Worm (Caenorhabditis elegans) whole organism, L4 larva: ENCODE results near the gene T11F8.5.
A peak's percentile ranks its signal among the peaks of the same experiment; 100 is the strongest.

ENCODE experiments used
- F44E2.7 ChIP-seq: fragments of 200-800 bp; sonication (Bioruptor generic); IDR thresholded peaks from 2 replicates; pipeline ENCODE4 v2.1.2; 2022; ENCODE audit warnings: missing genetic modification characterization, missing compliant biosample characterization
- F49E8.2 ChIP-seq: sonication (generic microtip); optimal IDR thresholded peaks from 2 replicates; lab custom pipeline; 2016; ENCODE audit warnings: missing compliant biosample characterization, mild to moderate bottlenecking, missing genetic modification characterization, borderline replicate concordance
- Y48G9A.11 ChIP-seq: fragments of 200-800 bp; sonication (Bioruptor generic); IDR thresholded peaks from 2 replicates; pipeline ENCODE4 v1.3.6; 2022; ENCODE audit warnings: missing genetic modification reagents, missing genetic modification characterization, missing compliant biosample characterization
- Y5F2A.4 ChIP-seq: fragments of 200-800 bp; sonication (Bioruptor generic); optimal IDR thresholded peaks from 2 replicates; lab custom pipeline; 2018; ENCODE audit warnings: mild to moderate bottlenecking, missing genetic modification characterization, missing compliant biosample characterization
- ZK337.2 ChIP-seq: fragments of 200-800 bp; sonication (Bioruptor generic); IDR thresholded peaks from 2 replicates; pipeline ENCODE4 v1.3.6; 2022; ENCODE audit warnings: missing genetic modification reagents, missing genetic modification characterization, missing compliant biosample characterization
- ZK546.5 ChIP-seq, 2 experiments: sonication (generic microtip); optimal IDR thresholded peaks; 2 replicates each; lab custom pipeline; 2017; ENCODE audit warnings: missing biosample characterization in 2 of 2, missing genetic modification characterization in 2 of 2
- aha-1 ChIP-seq: fragments of 150-350 bp; peaks from one replicate; lab custom pipeline; 2014; ENCODE audit warnings: missing biosample characterization, missing genetic modification characterization
- aly-2 ChIP-seq: sonication (generic microtip); optimal IDR thresholded peaks from 2 replicates; lab custom pipeline; 2018; ENCODE audit warnings: missing biosample characterization, missing genetic modification characterization
- attf-4 ChIP-seq: sonication (generic microtip); optimal IDR thresholded peaks from 3 replicates; lab custom pipeline; 2017; ENCODE audit warnings: missing biosample characterization, missing genetic modification characterization
- ceh-20 ChIP-seq: fragments of 200-800 bp; sonication (Bioruptor generic); IDR thresholded peaks from 2 replicates; pipeline ENCODE4 v1.3.6; 2022; ENCODE audit warnings: missing genetic modification reagents, missing genetic modification characterization, missing compliant biosample characterization
- ceh-28 ChIP-seq: fragments of 150-350 bp; optimal IDR thresholded peaks from 2 replicates; lab custom pipeline; 2014; ENCODE audit warnings: missing biosample characterization, missing genetic modification reagents, missing genetic modification characterization
- ctbp-1 ChIP-seq: fragments of 200-800 bp; sonication (Bioruptor generic); IDR thresholded peaks from 2 replicates; pipeline ENCODE4 v1.3.6; 2022; ENCODE audit warnings: missing genetic modification reagents, missing genetic modification characterization, missing compliant biosample characterization
- duxl-1 ChIP-seq: sonication (generic microtip); optimal IDR thresholded peaks from 2 replicates; lab custom pipeline; 2016; ENCODE audit warnings: mild to moderate bottlenecking, missing genetic modification characterization, moderate library complexity, missing compliant biosample characterization; ENCODE audit not compliant: poor library complexity
- dve-1 ChIP-seq: sonication (generic microtip); optimal IDR thresholded peaks from 2 replicates; lab custom pipeline; 2017; ENCODE audit warnings: antibody characterized with exemption, mild to moderate bottlenecking, missing genetic modification characterization, missing compliant biosample characterization; ENCODE audit not compliant: insufficient read depth
- egl-43 ChIP-seq: fragments of 200-800 bp; sonication (Bioruptor generic); IDR thresholded peaks from 2 replicates; pipeline ENCODE4 v1.3.6; 2022; ENCODE audit warnings: missing genetic modification reagents, missing genetic modification characterization, missing compliant biosample characterization
- fkh-10 ChIP-seq: fragments of 150-350 bp; optimal IDR thresholded peaks from 2 replicates; lab custom pipeline; 2014; ENCODE audit warnings: missing biosample characterization, missing genetic modification reagents, missing genetic modification characterization
- gei-8 ChIP-seq: fragments of 200-800 bp; sonication (Bioruptor generic); optimal IDR thresholded peaks from 2 replicates; lab custom pipeline; 2018; ENCODE audit warnings: mild to moderate bottlenecking, missing genetic modification characterization, missing compliant biosample characterization
- hif-1 ChIP-seq, 2 experiments: sonication (generic microtip); optimal IDR thresholded peaks; 2 replicates each; lab custom pipeline; 2016 to 2017; ENCODE audit warnings: missing compliant biosample characterization in 2 of 2, missing genetic modification characterization in 2 of 2, missing genetic modification reagents in 2 of 2, missing genotype in 2 of 2, mild to moderate bottlenecking in 1 of 2
- hlh-11 ChIP-seq: fragments of 200-800 bp; sonication (Bioruptor generic); optimal IDR thresholded peaks from 2 replicates; lab custom pipeline; 2018; ENCODE audit warnings: mild to moderate bottlenecking, missing genetic modification characterization, missing compliant biosample characterization
- hlh-30 ChIP-seq: sonication (generic microtip); optimal IDR thresholded peaks from 2 replicates; lab custom pipeline; 2017; ENCODE audit warnings: antibody characterized with exemption, mild to moderate bottlenecking, missing genetic modification characterization, missing compliant biosample characterization; ENCODE audit not compliant: insufficient read depth
- hmg-1.1 ChIP-seq: fragments of 200-800 bp; sonication (Bioruptor generic); IDR thresholded peaks from 2 replicates; pipeline ENCODE4 v1.3.6; 2022; ENCODE audit warnings: missing genetic modification reagents, missing genetic modification characterization, missing compliant biosample characterization
- lin-1 ChIP-seq: fragments of 200-800 bp; sonication (Bioruptor generic); IDR thresholded peaks from 2 replicates; pipeline ENCODE4 v1.3.6; 2022; ENCODE audit warnings: missing genetic modification reagents, missing genetic modification characterization, missing compliant biosample characterization
- lin-39 ChIP-seq: fragments of 150-350 bp; optimal IDR thresholded peaks from 2 replicates; lab custom pipeline; 2014; ENCODE audit warnings: missing biosample characterization, missing genetic modification reagents, missing genetic modification characterization
- lir-3 ChIP-seq: sonication (generic microtip); optimal IDR thresholded peaks from 2 replicates; lab custom pipeline; 2016; ENCODE audit warnings: mild to moderate bottlenecking, missing genetic modification characterization, missing compliant biosample characterization
- lsy-2 ChIP-seq, 2 experiments: fragments of 150-350 bp in 1 of 2; sonication (generic microtip) in 1 of 2; optimal IDR thresholded peaks; 2 replicates each; lab custom pipeline; 2014 to 2017; ENCODE audit warnings: missing biosample characterization in 2 of 2, missing genetic modification characterization in 2 of 2
- mxl-2 ChIP-seq: fragments of 200-800 bp; sonication (Bioruptor generic); conservative IDR thresholded peaks from 2 replicates; pipeline ENCODE4 v1.3.6; 2022; ENCODE audit warnings: missing genetic modification reagents, missing genetic modification characterization, missing compliant biosample characterization
- mxl-3 ChIP-seq: fragments of 200-800 bp; sonication (Bioruptor generic); optimal IDR thresholded peaks from 2 replicates; lab custom pipeline; 2018; ENCODE audit warnings: mild to moderate bottlenecking, missing genetic modification characterization, missing compliant biosample characterization
- php-3 ChIP-seq: fragments of 200-800 bp; sonication (Bioruptor generic); IDR thresholded peaks from 2 replicates; pipeline ENCODE4 v1.3.6; 2022; ENCODE audit warnings: missing genetic modification reagents, missing genetic modification characterization, missing compliant biosample characterization
- pqm-1 ChIP-seq: sonication (generic microtip); optimal IDR thresholded peaks from 2 replicates; lab custom pipeline; 2017; ENCODE audit warnings: missing biosample characterization, missing genetic modification characterization
- saeg-2 ChIP-seq: fragments of 200-800 bp; sonication (Bioruptor generic); IDR thresholded peaks from 2 replicates; pipeline ENCODE4 v1.3.6; 2022; ENCODE audit warnings: missing genetic modification reagents, missing genetic modification characterization, missing compliant biosample characterization
- set-16 ChIP-seq: fragments of 200-800 bp; sonication (Bioruptor generic); IDR thresholded peaks from 2 replicates; pipeline ENCODE4 v1.3.6; 2022; ENCODE audit warnings: missing genetic modification reagents, missing genetic modification characterization, missing compliant biosample characterization
- snpc-1.2 ChIP-seq: fragments of 200-800 bp; sonication (Bioruptor generic); IDR thresholded peaks from 2 replicates; pipeline ENCODE4 v1.3.6; 2022; ENCODE audit warnings: missing genetic modification reagents, missing genetic modification characterization, missing compliant biosample characterization
- unc-130 ChIP-seq: sonication (generic microtip); optimal IDR thresholded peaks from 2 replicates; lab custom pipeline; 2016; ENCODE audit warnings: missing genetic modification reagents, missing genetic modification characterization, missing compliant biosample characterization
- unc-39 ChIP-seq: sonication (generic microtip); optimal IDR thresholded peaks from 2 replicates; lab custom pipeline; 2017; ENCODE audit warnings: missing biosample characterization, missing genetic modification characterization
- vab-7 ChIP-seq: fragments of 200-800 bp; sonication (Bioruptor generic); IDR thresholded peaks from 2 replicates; pipeline ENCODE4 v1.3.6; 2022; ENCODE audit warnings: missing genetic modification reagents, missing genetic modification characterization, missing compliant biosample characterization
- zag-1 ChIP-seq: fragments of 150-350 bp; optimal IDR thresholded peaks from 2 replicates; lab custom pipeline; 2014; ENCODE audit warnings: missing biosample characterization, missing genetic modification characterization
- zip-11 ChIP-seq: fragments of 200-800 bp; sonication (Bioruptor generic); IDR thresholded peaks from 2 replicates; pipeline ENCODE4 v1.3.6; 2022; ENCODE audit warnings: missing genetic modification characterization, missing compliant biosample characterization

Gene T11F8.5

DNA sequence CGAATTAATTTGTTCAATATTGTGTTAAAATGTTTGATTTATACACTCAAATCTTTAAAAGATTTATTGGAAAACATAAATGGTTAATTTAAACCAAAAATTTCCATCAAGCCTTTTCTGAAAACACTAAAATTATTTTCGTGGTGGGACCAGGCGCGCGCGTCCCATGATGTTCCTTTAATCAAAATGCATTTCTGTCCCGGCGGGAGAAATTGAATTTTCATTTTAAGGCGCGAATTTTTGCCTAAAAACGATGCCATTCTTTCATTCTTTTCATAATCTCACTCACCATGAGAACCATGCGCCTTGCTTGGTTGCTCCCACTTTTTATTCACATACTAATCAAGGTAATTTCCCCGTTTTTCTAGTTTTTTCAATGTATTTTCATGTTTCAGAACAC lies 13.1 kb upstream of the T11F8.5 start, which contains the start of gene rme-2:
rme-2 (plus strand) TSS at position 288 of the 400 bp plus-strand sequence.
- TF ChIP-seq snpc-1.2 (GFP tag; lab: Robert Waterston, UW), result peak; percentile 95
- peak; percentile 74 for TF ChIP-seq F49E8.2
- no peak for TF ChIP-seq pqm-1 (tag; lab: Kevin White, UChicago)
- peak; percentile 82 for TF ChIP-seq unc-130 (GFP tag; lab: Kevin White, UChicago)
- TF ChIP-seq zip-11 (GFP tag; lab: Robert Waterston, UW), result no peak
- TF ChIP-seq ceh-28 (tag; lab: Kevin White, UChicago), result no peak
- TF ChIP-seq zag-1 (tag; lab: Kevin White, UChicago), result no peak
- TF ChIP-seq Y5F2A.4 (GFP tag; lab: Kevin White, UChicago), result no peak
- 0 out of 2 replicates have a peak, but pooled peaks have one; percentile 35 for TF ChIP-seq Y48G9A.11 (GFP tag; lab: Robert Waterston, UW)
- TF ChIP-seq attf-4 (tag; lab: Kevin White, UChicago), result no peak
- TF ChIP-seq aha-1, result no peak
- no peak for TF ChIP-seq ceh-20
- no peak for TF ChIP-seq unc-39 (tag; lab: Kevin White, UChicago)
- TF ChIP-seq gei-8 (GFP tag; lab: Kevin White, UChicago), result no peak
- no peak for TF ChIP-seq fkh-10
- TF ChIP-seq php-3 (GFP tag; lab: Robert Waterston, UW), result no peak

- TF ChIP-seq Y48G9A.11 (GFP tag; lab: Robert Waterston, UW) (peak; percentile 13; the same call in 1 of the 2 replicates), lin-1 (no peak), lir-3 (no peak), aly-2 (tag; lab: Kevin White, UChicago) (no peak), hif-1 (tag; optimal IDR thresholded peaks at IDR 0.05; lab: Kevin White, UChicago) (no peak), lsy-2 (tag; optimal IDR thresholded peaks at IDR 0.05; lab: Kevin White, UChicago) (no peak), ZK337.2 (no peak), snpc-1.2 (GFP tag; lab: Robert Waterston, UW) (peak; percentile 87), mxl-3 (GFP tag; lab: Kevin White, UChicago) (no peak), zag-1 (tag; lab: Kevin White, UChicago) (no peak), unc-130 (GFP tag; lab: Kevin White, UChicago) (peak; percentile 37), egl-43 (no peak)
Measured at ce11 chrIV:5473098-5473497, 9.7 kb upstream of the T11F8.5 start.

ce11 chrIV:5476468-5476867 lies 6.4 kb upstream of the T11F8.5 start, which contains the start of gene T11F8.4:
T11F8.4 (minus strand) TSS chrIV:5476568.
- TF ChIP-seq ctbp-1 (GFP tag; lab: Robert Waterston, UW), result no peak
- no peak for TF ChIP-seq hmg-1.1
- no peak for TF ChIP-seq F44E2.7 (GFP tag; lab: Robert Waterston, UW)
- no peak for TF ChIP-seq dve-1 (tag; lab: Kevin White, UChicago)
- TF ChIP-seq hlh-30 (tag; lab: Kevin White, UChicago), result no peak
- TF ChIP-seq, all 104 proteins: peak for 0

- TF ChIP-seq Y5F2A.4 (GFP tag; lab: Kevin White, UChicago) (no peak), ZK546.5 (tag; optimal IDR thresholded peaks at IDR 0.05; lab: Kevin White, UChicago) (no peak), saeg-2 (GFP tag; lab: Robert Waterston, UW) (no peak), hmg-1.1 (no peak), lin-39 (tag; lab: Kevin White, UChicago) (no peak), hlh-11 (tag; lab: Kevin White, UChicago) (no peak), vab-7 (GFP tag; lab: Robert Waterston, UW) (no peak), set-16 (no peak), mxl-2 (GFP tag; lab: Robert Waterston, UW) (no peak), zag-1 (tag; lab: Kevin White, UChicago) (no peak), duxl-1 (no peak), dve-1 (tag; lab: Kevin White, UChicago) (no peak), hlh-30 (tag; lab: Kevin White, UChicago) (no peak)
Measured at ce11 chrIV:5479289-5479688, 3.5 kb upstream of the T11F8.5 start, which contains the start of gene T11F8.1. T11F8.1 (plus strand) TSS chrIV:5479589.
